Worm (Caenorhabditis elegans): ENCODE data around the gene F59A6.3.

F59A6.3 gene

ce11 chrII:5032669-5033068 is 24.5 kb downstream of the F59A6.3 start (continued):
- peak; percentile 48 for TF ChIP-seq fkh-8 (tag; optimal IDR thresholded peaks at IDR 0.05)
- peak; percentile 40 for TF ChIP-seq lin-14 (GFP tag; optimal IDR thresholded peaks at IDR 0.05)
- TF ChIP-seq nhr-85 (tag) = peak; percentile 45
- peak; percentile 70 for TF ChIP-seq nhr-19 (GFP tag; conservative IDR thresholded peaks at IDR 0.05)
- TF ChIP-seq pag-3 (tag; optimal IDR thresholded peaks at IDR 0.05; ENCODE audit: borderline replicate concordance, insufficient read depth) = no peak
- no peak for TF ChIP-seq nhr-12 (tag; optimal IDR thresholded peaks at IDR 0.05)
- no peak for TF ChIP-seq unc-30 (tag; optimal IDR thresholded peaks at IDR 0.05)

ce11 chrII:5033935-5034334 is 25.8 kb downstream of the F59A6.3 start, which contains the start of gene F33G12.3:
F33G12.3 (minus strand) TSS chrII:5034035.
- TF ChIP-seq vab-15 (tag; optimal IDR thresholded peaks at IDR 0.05) = no peak
- no peak for TF ChIP-seq unc-62 (GFP tag; optimal IDR thresholded peaks at IDR 0.05)
- TF ChIP-seq fkh-10 (GFP tag; optimal IDR thresholded peaks at IDR 0.05) = no peak
- no peak for TF ChIP-seq mef-2 (tag; optimal IDR thresholded peaks at IDR 0.05)
- no peak for TF ChIP-seq jun-1 (tag; optimal IDR thresholded peaks at IDR 0.05)
- TF ChIP-seq unc-30 (tag; optimal IDR thresholded peaks at IDR 0.05) = no peak
- TF ChIP-seq nhr-47 (tag; optimal IDR thresholded peaks at IDR 0.05) = no peak
- TF ChIP-seq irx-1 (tag; optimal IDR thresholded peaks at IDR 0.05) = no peak
- TF ChIP-seq fkh-8 (tag; optimal IDR thresholded peaks at IDR 0.05) = no peak
- no peak for TF ChIP-seq hpl-2 (GFP tag; optimal IDR thresholded peaks at IDR 0.05)
- TF ChIP-seq nhr-28 (tag; optimal IDR thresholded peaks at IDR 0.05) = no peak
- TF ChIP-seq elt-2 (tag; optimal IDR thresholded peaks at IDR 0.05) = no peak
- TF ChIP-seq efl-1 (optimal IDR thresholded peaks at IDR 0.05) = no peak
- no peak for TF ChIP-seq efl-1 (GFP tag; optimal IDR thresholded peaks at IDR 0.05 in 1 of 2)
- no peak for TF ChIP-seq ztf-4 (tag; optimal IDR thresholded peaks at IDR 0.05)
- TF ChIP-seq nhr-85 (tag) = no peak
- TF ChIP-seq isw-1 (GFP tag; IDR thresholded peaks at IDR 0.05) = no peak
- TF ChIP-seq mep-1 (tag; optimal IDR thresholded peaks at IDR 0.05) = no peak

ce11 chrII:5036128-5036527 is 28.0 kb downstream of the F59A6.3 start, which contains the start of gene lrr-1:
lrr-1 (minus strand) TSS chrII:5036439.
- TF ChIP-seq nhr-12 (tag; optimal IDR thresholded peaks at IDR 0.05) (no peak), efl-1 (optimal IDR thresholded peaks at IDR 0.05) (no peak), efl-1 (GFP tag; optimal IDR thresholded peaks at IDR 0.05 in 1 of 2) (peak in 1 of 2 experiments; percentile 53)

ce11 chrII:5039912-5040311 is 31.8 kb downstream of the F59A6.3 start, which contains the start of gene golg-2:
golg-2 (minus strand) TSS chrII:5040091.
- no peak for TF ChIP-seq snu-23 (GFP tag; optimal IDR thresholded peaks at IDR 0.05)
- no peak for TF ChIP-seq skn-1 (tag; optimal IDR thresholded peaks at IDR 0.05)
- no peak for TF ChIP-seq lin-14 (GFP tag; optimal IDR thresholded peaks at IDR 0.05)
- TF ChIP-seq zag-1 (tag; optimal IDR thresholded peaks at IDR 0.05) = no peak
- TF ChIP-seq hlh-17 (GFP tag; optimal IDR thresholded peaks at IDR 0.05; ENCODE audit: borderline replicate concordance) = no peak
- no peak for TF ChIP-seq sptf-1 (tag; optimal IDR thresholded peaks at IDR 0.05)
- TF ChIP-seq ceh-82 (tag; optimal IDR thresholded peaks at IDR 0.05) = no peak
- no peak for TF ChIP-seq isw-1 (GFP tag; IDR thresholded peaks at IDR 0.05)
- no peak for TF ChIP-seq mef-2 (tag; optimal IDR thresholded peaks at IDR 0.05)
- peak; percentile 10 to 33 for TF ChIP-seq efl-1 (optimal IDR thresholded peaks at IDR 0.05)
- peak; percentile 38 to 84 for TF ChIP-seq efl-1 (GFP tag; optimal IDR thresholded peaks at IDR 0.05 in 1 of 2)
- TF ChIP-seq fkh-10 (GFP tag; optimal IDR thresholded peaks at IDR 0.05) = no peak
- no peak for TF ChIP-seq nhr-11 (tag; optimal IDR thresholded peaks at IDR 0.05)
- no peak for TF ChIP-seq fkh-8 (tag; optimal IDR thresholded peaks at IDR 0.05)
- no peak for TF ChIP-seq pqm-1 (tag; optimal IDR thresholded peaks at IDR 0.05)
- no peak for TF ChIP-seq ceh-90 (tag; optimal IDR thresholded peaks at IDR 0.05)
- peak; percentile 29 for TF ChIP-seq mep-1 (tag; optimal IDR thresholded peaks at IDR 0.05)
- TF ChIP-seq elt-2 (tag; optimal IDR thresholded peaks at IDR 0.05) = no peak
- no peak for TF ChIP-seq egl-27 (tag; optimal IDR thresholded peaks at IDR 0.05)
- no peak for TF ChIP-seq nhr-76 (tag; optimal IDR thresholded peaks at IDR 0.05)
- peak; percentile 79 for TF ChIP-seq F16B12.6 (tag; optimal IDR thresholded peaks at IDR 0.05)
- TF ChIP-seq mdl-1 (tag; optimal IDR thresholded peaks at IDR 0.05) = no peak
- peak in 1 of 2 experiments; percentile 55 for TF ChIP-seq lin-35 (GFP tag; optimal IDR thresholded peaks at IDR 0.05)
- no peak for TF ChIP-seq ceh-63 (GFP tag; optimal IDR thresholded peaks at IDR 0.05)
- no peak for TF ChIP-seq unc-98 (GFP tag; IDR thresholded peaks at IDR 0.05)
- TF ChIP-seq lsy-2 (tag; optimal IDR thresholded peaks at IDR 0.05) = peak; percentile 6 to 31
- no peak for TF ChIP-seq dsc-1 (tag; optimal IDR thresholded peaks at IDR 0.05)
- no peak for TF ChIP-seq grh-1 (GFP tag; IDR thresholded peaks at IDR 0.05)
- TF ChIP-seq alr-1 (tag; optimal IDR thresholded peaks at IDR 0.05; ENCODE audit: borderline replicate concordance) = no peak
- no peak for TF ChIP-seq unc-86 (tag; optimal IDR thresholded peaks at IDR 0.05)
- TF ChIP-seq jun-1 (tag; optimal IDR thresholded peaks at IDR 0.05) = no peak
- TF ChIP-seq lin-13 (GFP tag; optimal IDR thresholded peaks at IDR 0.05) = no peak
- no peak for TF ChIP-seq nhr-71 (tag; optimal IDR thresholded peaks at IDR 0.05)
- TF ChIP-seq pag-3 (tag; optimal IDR thresholded peaks at IDR 0.05; ENCODE audit: borderline replicate concordance, insufficient read depth) = no peak

All from whole organism, L1 larva.